Worm (Caenorhabditis elegans): ENCODE data around the gene T26A5.6.

DNA sequence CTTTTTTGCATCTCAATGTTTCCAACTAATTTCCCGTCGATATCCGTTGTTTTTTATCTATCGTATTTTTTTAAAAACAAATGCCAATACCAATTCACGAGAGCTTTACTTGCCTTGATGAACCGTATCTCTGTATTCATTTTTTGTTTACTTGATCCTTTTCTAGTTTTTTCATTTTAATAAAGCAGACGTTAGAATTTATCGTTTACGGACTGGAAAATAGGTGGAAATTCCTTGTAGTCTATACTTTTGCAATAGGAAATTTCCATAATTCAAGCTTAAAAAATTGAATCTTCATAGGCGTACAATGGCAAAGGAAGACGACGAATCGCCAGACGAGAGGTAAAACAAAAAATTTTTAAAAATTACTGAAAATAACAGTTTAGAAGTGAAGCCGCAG, 9.3 kb upstream of the T26A5.6 start, which contains the start of gene algn-1:
- TF ChIP-seq unc-62 (GFP tag; optimal IDR thresholded peaks at IDR 0.05) (no peak), bed-1 (GFP tag; IDR thresholded peaks at IDR 0.05) (no peak), C17E4.6 (GFP tag; IDR thresholded peaks at IDR 0.05) (no peak)
